Fruit fly (Drosophila melanogaster) whole organism, embryonic: ENCODE data around the gene Gfat2.
A peak's percentile ranks its signal among the peaks of the same experiment; 100 is the strongest.

Experiments used
- Ada2b ChIP-seq: fragments of 200-800 bp; sonication (Bioruptor generic); IDR thresholded peaks from 2 replicates; pipeline ENCODE4 v1.3.6; 2022; ENCODE audit warnings: missing biosample characterization, missing genetic modification characterization
- Atf-2 ChIP-seq: fragments of 200-800 bp; sonication (Bioruptor generic); optimal IDR thresholded peaks from 2 replicates; lab custom pipeline; 2016; ENCODE audit warnings: missing biosample characterization, missing genetic modification characterization
- BEAF-32 ChIP-seq: fragments of 200-800 bp; sonication (Bioruptor generic); optimal IDR thresholded peaks from 3 replicates; lab custom pipeline; 2017; ENCODE audit warnings: missing biosample characterization, missing genetic modification characterization, mild to moderate bottlenecking, moderate library complexity, missing genetic modification reagents
- CG11560 ChIP-seq: fragments of 200-800 bp; sonication (Bioruptor generic); IDR thresholded peaks from 3 replicates; pipeline ENCODE4 v1.3.6; 2022; ENCODE audit warnings: missing biosample characterization, missing genetic modification characterization
- CG12104 ChIP-seq: fragments of 200-800 bp; sonication (Bioruptor generic); optimal IDR thresholded peaks from 3 replicates; lab custom pipeline; 2016; ENCODE audit warnings: missing biosample characterization, missing genetic modification characterization
- CG15073 ChIP-seq: fragments of 200-800 bp; sonication (Bioruptor generic); optimal IDR thresholded peaks from 2 replicates; lab custom pipeline; 2016; ENCODE audit warnings: missing biosample characterization, missing genetic modification characterization
- CG15696 ChIP-seq: fragments of 200-800 bp; sonication (Bioruptor generic); optimal IDR thresholded peaks from 2 replicates; lab custom pipeline; 2019; ENCODE audit warnings: missing biosample characterization, mild to moderate bottlenecking, missing genetic modification characterization, moderate library complexity
- CG17802 ChIP-seq: fragments of 200-800 bp; sonication (Bioruptor generic); optimal IDR thresholded peaks from 2 replicates; lab custom pipeline; 2018; ENCODE audit warnings: missing biosample characterization, mild to moderate bottlenecking, missing genetic modification characterization, moderate library complexity
- CG18262 ChIP-seq: fragments of 200-800 bp; optimal IDR thresholded peaks from 3 replicates; lab custom pipeline; 2019; ENCODE audit warnings: missing biosample characterization, mild to moderate bottlenecking, missing genetic modification characterization, moderate library complexity
- CG32532 ChIP-seq: fragments of 200-800 bp; sonication (Bioruptor generic); IDR thresholded peaks from 2 replicates; pipeline ENCODE4 v1.3.6; 2022; ENCODE audit warnings: missing biosample characterization, missing genetic modification characterization
- CG3407 ChIP-seq: fragments of 200-800 bp; sonication (Bioruptor generic); optimal IDR thresholded peaks from 2 replicates; lab custom pipeline; 2018; ENCODE audit warnings: missing biosample characterization, mild to moderate bottlenecking, missing genetic modification characterization
- CG3726 ChIP-seq: fragments of 200-800 bp; sonication (Bioruptor generic); IDR thresholded peaks from 3 replicates; pipeline ENCODE4, ENCODE4 v1.3.6; 2022; ENCODE audit warnings: missing biosample characterization, missing genetic modification characterization
- CG5245 ChIP-seq: fragments of 200-800 bp; sonication (Bioruptor generic); optimal IDR thresholded peaks from 3 replicates; lab custom pipeline; 2016; ENCODE audit warnings: missing biosample characterization, missing genetic modification characterization
- CG6272 ChIP-seq: fragments of 200-800 bp; sonication (Bioruptor generic); IDR thresholded peaks from 2 replicates; pipeline ENCODE4 v1.3.6; 2022; ENCODE audit warnings: missing biosample characterization, missing genetic modification characterization
- CG7271 ChIP-seq: fragments of 200-800 bp; sonication (Bioruptor generic); optimal IDR thresholded peaks from 2 replicates; lab custom pipeline; 2018; ENCODE audit warnings: missing biosample characterization, mild to moderate bottlenecking, missing genetic modification characterization, moderate library complexity
- CG7987 ChIP-seq: fragments of 200-800 bp; sonication (Bioruptor generic); optimal IDR thresholded peaks from 2 replicates; lab custom pipeline; 2018; ENCODE audit warnings: missing biosample characterization, mild to moderate bottlenecking, missing genetic modification characterization, moderate library complexity
- CG9215 ChIP-seq: fragments of 200-800 bp; sonication (Bioruptor generic); IDR thresholded peaks from 2 replicates; pipeline ENCODE4 v1.3.6; 2022; ENCODE audit warnings: missing biosample characterization, missing genetic modification characterization
- CG9727 ChIP-seq: fragments of 200-800 bp; sonication (Bioruptor generic); optimal IDR thresholded peaks from 3 replicates; lab custom pipeline; 2017; ENCODE audit warnings: missing biosample characterization, mild to moderate bottlenecking, missing genetic modification characterization
- CTCF ChIP-seq: fragments of 200-800 bp; sonication (Bioruptor generic); optimal IDR thresholded peaks from 2 replicates; lab custom pipeline; 2017; ENCODE audit warnings: missing biosample characterization, mild to moderate bottlenecking, missing genetic modification characterization, moderate library complexity
- Deaf1 ChIP-seq: fragments of 200-800 bp; optimal IDR thresholded peaks from 3 replicates; lab custom pipeline; 2019; ENCODE audit warnings: missing biosample characterization, mild to moderate bottlenecking, missing genetic modification characterization, moderate library complexity
- Dip3 ChIP-seq: fragments of 200-800 bp; sonication (Bioruptor generic); optimal IDR thresholded peaks from 3 replicates; lab custom pipeline; 2016; ENCODE audit warnings: missing biosample characterization, missing genetic modification characterization
- ERR ChIP-seq: fragments of 200-800 bp; sonication (Bioruptor generic); optimal IDR thresholded peaks from 2 replicates; lab custom pipeline; 2016; ENCODE audit warnings: missing biosample characterization, missing genetic modification characterization
- H15 ChIP-seq: fragments of 200-800 bp; sonication (Bioruptor generic); IDR thresholded peaks from 3 replicates; pipeline ENCODE4 v1.3.6; 2022; ENCODE audit warnings: missing biosample characterization, missing genetic modification characterization
- Hr3 ChIP-seq: fragments of 200-800 bp; sonication (Bioruptor generic); optimal IDR thresholded peaks from 3 replicates; lab custom pipeline; 2016; ENCODE audit warnings: missing biosample characterization, missing genetic modification characterization
- Hr51 ChIP-seq, 2 experiments: fragments of 200-800 bp; sonication (Bioruptor generic); optimal IDR thresholded peaks; 2 replicates in 1 of 2; 3 replicates in 1 of 2; lab custom pipeline; 2016 to 2018; ENCODE audit warnings: missing biosample characterization in 2 of 2, missing genetic modification characterization in 2 of 2, mild to moderate bottlenecking in 1 of 2, moderate library complexity in 1 of 2
- Meics ChIP-seq: fragments of 200-800 bp; sonication (Bioruptor generic); optimal IDR thresholded peaks from 2 replicates; lab custom pipeline; 2017; ENCODE audit warnings: missing biosample characterization, mild to moderate bottlenecking, missing genetic modification characterization
- Oaz ChIP-seq: fragments of 200-800 bp; sonication (Bioruptor generic); IDR thresholded peaks from 2 replicates; pipeline ENCODE4 v1.3.6; 2022; ENCODE audit warnings: missing biosample characterization, missing genetic modification characterization
- PHDP ChIP-seq: fragments of 200-800 bp; sonication (Bioruptor generic); optimal IDR thresholded peaks from 3 replicates; lab custom pipeline; 2018; ENCODE audit warnings: missing biosample characterization, mild to moderate bottlenecking, missing genetic modification characterization, moderate library complexity
- TFAM ChIP-seq: fragments of 200-800 bp; sonication (Bioruptor generic); optimal IDR thresholded peaks from 2 replicates; lab custom pipeline; 2017; ENCODE audit warnings: missing biosample characterization, missing genetic modification characterization, inconsistent platforms
- Xrp1 ChIP-seq: fragments of 200-800 bp; sonication (Bioruptor generic); IDR thresholded peaks from 2 replicates; pipeline ENCODE4 v1.3.6; 2022; ENCODE audit warnings: missing biosample characterization, missing genetic modification characterization
- al ChIP-seq: fragments of 200-800 bp; sonication (Bioruptor generic); IDR thresholded peaks from 2 replicates; pipeline ENCODE4 v1.3.6; 2022; ENCODE audit warnings: missing biosample characterization, missing genetic modification characterization
- ara ChIP-seq: fragments of 200-800 bp; sonication (Bioruptor generic); IDR thresholded peaks from 2 replicates; pipeline ENCODE4 v1.3.6; 2022; ENCODE audit warnings: missing biosample characterization, missing genetic modification characterization
- cad ChIP-seq: fragments of >200 bp; optimal IDR thresholded peaks from 2 replicates; lab custom pipeline; 2017; ENCODE audit warnings: missing biosample characterization, missing genetic modification characterization
- chif ChIP-seq, 2 experiments: fragments of 200-800 bp; sonication (Bioruptor generic); optimal IDR thresholded peaks; 3 replicates each; lab custom pipeline; 2016; ENCODE audit warnings: missing biosample characterization in 2 of 2, missing genetic modification characterization in 2 of 2
- cwo ChIP-seq: fragments of 200-800 bp; sonication (Bioruptor generic); optimal IDR thresholded peaks from 3 replicates; lab custom pipeline; 2017; ENCODE audit warnings: missing biosample characterization, missing genetic modification characterization, mild to moderate bottlenecking, moderate library complexity, missing genetic modification reagents
- dan ChIP-seq: fragments of 200-800 bp; sonication (Bioruptor generic); IDR thresholded peaks from 2 replicates; pipeline ENCODE4 v1.3.6; 2022; ENCODE audit warnings: missing biosample characterization, missing genetic modification characterization
- ems ChIP-seq: fragments of 200-800 bp; sonication (Bioruptor generic); optimal IDR thresholded peaks from 3 replicates; lab custom pipeline; 2016; ENCODE audit warnings: missing biosample characterization, missing genetic modification characterization
- fd96Cb ChIP-seq: fragments of 200-800 bp; sonication (Bioruptor generic); optimal IDR thresholded peaks from 2 replicates; lab custom pipeline; 2018; ENCODE audit warnings: missing biosample characterization, mild to moderate bottlenecking, missing genetic modification characterization, moderate library complexity
- gcm2 ChIP-seq: fragments of 200-800 bp; sonication (Bioruptor generic); optimal IDR thresholded peaks from 2 replicates; lab custom pipeline; 2016; ENCODE audit warnings: missing biosample characterization, missing genetic modification characterization
- gem ChIP-seq: fragments of 200-800 bp; sonication (Bioruptor generic); optimal IDR thresholded peaks from 2 replicates; lab custom pipeline; 2019; ENCODE audit warnings: missing biosample characterization, mild to moderate bottlenecking, missing genetic modification characterization, moderate library complexity
- hbn ChIP-seq: fragments of 200-800 bp; sonication (Bioruptor generic); IDR thresholded peaks from 2 replicates; pipeline ENCODE4 v1.3.6; 2022; ENCODE audit warnings: missing biosample characterization, missing genetic modification characterization; ENCODE audit not compliant: partially characterized antibody
- hkb ChIP-seq, 2 experiments: fragments of 200-800 bp in 1 of 2; fragments of >200 bp in 1 of 2; sonication (Bioruptor generic) in 1 of 2; IDR thresholded peaks in 1 of 2; optimal IDR thresholded peaks in 1 of 2; 2 replicates each; pipeline versions ENCODE4 v1.3.6 to Lab custom; 2017 to 2022; ENCODE audit warnings: missing biosample characterization in 1 of 2, missing genetic modification characterization in 1 of 2
- ind ChIP-seq: fragments of 200-800 bp; sonication (Bioruptor generic); optimal IDR thresholded peaks from 3 replicates; lab custom pipeline; 2016; ENCODE audit warnings: missing biosample characterization, missing genetic modification characterization
- klu ChIP-seq: fragments of 200-800 bp; sonication (Bioruptor generic); IDR thresholded peaks from 2 replicates; pipeline ENCODE4 v1.3.6; 2022; ENCODE audit warnings: missing biosample characterization, missing genetic modification characterization
- lilli ChIP-seq: fragments of 200-800 bp; sonication (Bioruptor generic); optimal IDR thresholded peaks from 3 replicates; lab custom pipeline; 2016; ENCODE audit warnings: missing biosample characterization, missing genetic modification characterization
- peb ChIP-seq: fragments of 200-800 bp; sonication (Bioruptor generic); IDR thresholded peaks from 2 replicates; pipeline ENCODE4 v1.3.6; 2022; ENCODE audit warnings: missing biosample characterization, missing genetic modification characterization
- rib ChIP-seq: fragments of 200-800 bp; sonication (Bioruptor generic); IDR thresholded peaks from 2 replicates; pipeline ENCODE4 v1.3.6; 2022; ENCODE audit warnings: missing biosample characterization, missing genetic modification characterization
- slou ChIP-seq: fragments of 200-800 bp; sonication (Bioruptor generic); optimal IDR thresholded peaks from 3 replicates; lab custom pipeline; 2016; ENCODE audit warnings: missing biosample characterization, missing genetic modification characterization
- so ChIP-seq: fragments of 200-800 bp; sonication (Bioruptor generic); IDR thresholded peaks from 3 replicates; pipeline ENCODE4 v1.3.6; 2022; ENCODE audit warnings: missing biosample characterization, missing genetic modification characterization

Gfat2 gene

DNA sequence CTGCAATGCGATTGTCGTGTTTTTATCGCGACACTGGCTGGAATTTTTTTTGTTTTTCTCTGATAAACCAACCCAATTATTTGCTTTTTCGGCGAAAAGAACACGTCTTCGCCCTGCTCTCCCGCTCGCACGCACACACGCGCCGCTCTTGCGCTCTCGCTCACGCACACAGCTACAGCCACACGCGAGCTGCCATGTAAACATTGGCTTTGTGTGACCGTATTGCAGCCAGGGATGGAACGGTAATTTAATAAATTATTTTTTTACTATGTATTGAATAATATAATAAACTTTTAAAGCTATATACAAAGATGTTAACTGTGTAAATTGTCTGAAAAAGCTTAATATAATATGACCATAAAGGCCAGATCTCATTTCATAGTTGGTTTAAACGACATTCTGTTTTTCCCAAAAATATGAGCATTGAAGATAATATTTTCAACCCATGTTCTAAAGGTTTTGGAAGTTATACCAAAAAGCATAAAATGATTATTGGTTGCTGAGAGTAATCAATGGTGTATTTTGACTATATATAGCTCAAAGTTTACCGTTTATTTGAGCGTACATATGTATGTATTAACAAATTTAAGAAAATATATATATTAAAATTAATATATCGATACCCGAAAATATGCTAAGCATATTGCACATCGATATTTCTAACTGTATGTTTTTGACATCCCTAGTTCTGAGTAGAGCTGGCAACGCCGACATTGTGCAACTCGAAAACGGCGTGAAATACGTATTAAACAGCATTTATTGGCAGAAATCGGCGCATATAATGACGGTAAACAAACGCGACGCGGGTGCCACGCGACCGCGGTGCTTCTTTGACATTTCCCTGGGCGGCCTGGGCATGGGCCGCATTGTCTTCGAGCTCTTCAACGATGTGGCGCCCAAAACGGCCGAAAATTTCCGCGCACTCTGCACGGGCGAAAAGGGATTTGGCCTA, at the start of gene Gfat2, which contains the start of gene Moca-cyp (continued):
- TF ChIP-seq rib (GFP tag; lab: Robert Waterston, UW) (0 out of 2 replicates have a peak, but pooled peaks have one; percentile 23), CG32532 (GFP tag; lab: Robert Waterston, UW) (peak; percentile 68), Meics (GFP tag; lab: Kevin White, UChicago) (peak; percentile 71), cad (GFP tag; lab: Kevin White, UChicago) (no peak), al (GFP tag; lab: Robert Waterston, UW) (peak; percentile 40), ems (peak; percentile 6), ara (0 out of 2 replicates have a peak, but pooled peaks have one; percentile 43), Ada2b (GFP tag; lab: Robert Waterston, UW) (peak; percentile 63), ind (GFP tag; lab: Kevin White, UChicago) (peak; percentile 65), CG17802 (tag; lab: Kevin White, UChicago) (peak; percentile 17), gem (tag; lab: Kevin White, UChicago) (peak; percentile 78), CTCF (GFP tag; lab: Kevin White, UChicago) (peak; percentile 32), CG15073 (no peak), PHDP (peak; percentile 75), CG6272 (no peak), ERR (GFP tag; lab: Kevin White, UChicago) (no peak), slou (GFP tag; lab: Kevin White, UChicago) (no peak), gcm2 (GFP tag; lab: Kevin White, UChicago) (no peak), klu (GFP tag; lab: Robert Waterston, UW) (no peak), CG11560 (no peak), CG18262 (tag; lab: Kevin White, UChicago) (peak; percentile 69), Dip3 (GFP tag; lab: Kevin White, UChicago) (peak; percentile 12), CG7987 (GFP tag; lab: Kevin White, UChicago) (peak; percentile 75), so (0 out of 3 replicates have a peak, but pooled peaks have one; percentile 56), TFAM (GFP tag; lab: Kevin White, UChicago) (no peak), CG9215 (peak; percentile 32; the same call in 1 of the 2 replicates), CG3726 (no peak), H15 (0 out of 3 replicates have a peak, but pooled peaks have one; percentile 39), BEAF-32 (GFP tag; lab: Kevin White, UChicago) (peak; percentile 72), CG3407 (peak; percentile 14), Xrp1 (GFP tag; lab: Robert Waterston, UW) (peak; percentile 44; the same call in 1 of the 2 replicates), dan (no peak), chif (GFP tag; optimal IDR thresholded peaks at IDR 0.05; lab: Kevin White, UChicago) (no peak), CG7271 (peak; percentile 62), cwo (GFP tag; lab: Kevin White, UChicago) (peak; percentile 52), fd96Cb (tag; lab: Kevin White, UChicago) (peak; percentile 49), lilli (peak; percentile 57), Hr51 (GFP tag; optimal IDR thresholded peaks at IDR 0.05; lab: Kevin White, UChicago) (peak; percentile 51 to 61), Hr3 (GFP tag; lab: Kevin White, UChicago) (peak; percentile 71), hkb (optimal IDR thresholded peaks at IDR 0.05; lab: Kevin White, UChicago) (no peak), hkb (GFP tag; IDR thresholded peaks at IDR 0.05; lab: Robert Waterston, UW) (peak; percentile 46), peb (no peak), CG5245 (no peak), Deaf1 (tag; lab: Kevin White, UChicago) (peak; percentile 38), Atf-2 (GFP tag; lab: Kevin White, UChicago) (no peak), hbn (peak; percentile 32), Oaz (GFP tag; lab: Robert Waterston, UW) (0 out of 2 replicates have a peak, but pooled peaks have one; percentile 22), CG15696 (tag; lab: Kevin White, UChicago) (peak; percentile 64), CG9727 (peak; percentile 75), CG12104 (GFP tag; lab: Kevin White, UChicago) (peak; percentile 62)
